Worm (Caenorhabditis elegans) whole organism, L3 larva: ENCODE data around the gene Y73B6BL.289.
A peak's percentile ranks its signal among the peaks of the same experiment; 100 is the strongest.
"Not testable (repeated sequence)": the region's sequence is repeated elsewhere in the genome, so short reads cannot be mapped to it uniquely, and the experiment has no call there.

Experiments
- R02D3.7 ChIP-seq: fragments of 150-350 bp; optimal IDR thresholded peaks from 2 replicates; lab custom pipeline; 2014; ENCODE audit warnings: missing biosample characterization, missing genetic modification characterization
- ZK546.5 ChIP-seq: sonication (generic microtip); optimal IDR thresholded peaks from 2 replicates; lab custom pipeline; 2017; ENCODE audit warnings: missing biosample characterization, missing genetic modification characterization
- aly-2 ChIP-seq: fragments of 150-350 bp; optimal IDR thresholded peaks from 2 replicates; lab custom pipeline; 2014; ENCODE audit warnings: missing biosample characterization, missing genetic modification characterization
- ama-1 ChIP-seq: fragments of 150-350 bp; optimal IDR thresholded peaks from 2 replicates; lab custom pipeline; 2018
- ceh-16 ChIP-seq: sonication (generic microtip); optimal IDR thresholded peaks from 2 replicates; lab custom pipeline; 2017; ENCODE audit warnings: missing biosample characterization, missing genetic modification characterization
- ceh-28 ChIP-seq: fragments of 150-350 bp; optimal IDR thresholded peaks from 2 replicates; lab custom pipeline; 2014; ENCODE audit warnings: missing biosample characterization, missing genetic modification reagents, missing genetic modification characterization
- ceh-82 ChIP-seq: fragments of 150-350 bp; optimal IDR thresholded peaks from 2 replicates; lab custom pipeline; 2014; ENCODE audit warnings: missing biosample characterization, missing genetic modification characterization
- ceh-9 ChIP-seq: sonication (generic microtip); optimal IDR thresholded peaks from 2 replicates; lab custom pipeline; 2018; ENCODE audit warnings: missing biosample characterization, missing genetic modification characterization
- daf-12 ChIP-seq: fragments of 150-350 bp; optimal IDR thresholded peaks from 2 replicates; lab custom pipeline; 2014; ENCODE audit warnings: missing biosample characterization, missing genetic modification reagents, missing genetic modification characterization
- egl-27 ChIP-seq: sonication (generic microtip); optimal IDR thresholded peaks from 4 replicates; lab custom pipeline; 2017; ENCODE audit warnings: missing biosample characterization, missing genetic modification reagents, missing genetic modification characterization
- egl-5 ChIP-seq: fragments of 150-350 bp; optimal IDR thresholded peaks from 2 replicates; lab custom pipeline; 2017; ENCODE audit warnings: missing biosample characterization, missing genetic modification reagents, missing genetic modification characterization, inconsistent platforms
- elt-1 ChIP-seq: fragments of 150-350 bp; optimal IDR thresholded peaks from 2 replicates; lab custom pipeline; 2014; ENCODE audit warnings: missing biosample characterization, missing genetic modification characterization
- elt-2 ChIP-seq: sonication (generic microtip); optimal IDR thresholded peaks from 2 replicates; lab custom pipeline; 2016; ENCODE audit warnings: missing genetic modification reagents, mild to moderate bottlenecking, missing genetic modification characterization, missing compliant biosample characterization
- elt-3 ChIP-seq, 3 experiments: fragments of 150-350 bp in 1 of 3; sonication (generic microtip) in 2 of 3; optimal IDR thresholded peaks; 2 replicates in 2 of 3; 4 replicates in 1 of 3; lab custom pipeline; 2014 to 2017; ENCODE audit warnings: missing biosample characterization in 3 of 3, missing genetic modification characterization in 3 of 3
- eor-1 ChIP-seq, 2 experiments: fragments of 150-350 bp; optimal IDR thresholded peaks; 2 replicates each; lab custom pipeline; 2014 to 2018; ENCODE audit warnings: missing biosample characterization in 2 of 2, missing genetic modification characterization in 2 of 2
- fkh-10 ChIP-seq: sonication (generic microtip); optimal IDR thresholded peaks from 2 replicates; lab custom pipeline; 2017; ENCODE audit warnings: missing biosample characterization, missing genetic modification reagents, missing genetic modification characterization
- fkh-2 ChIP-seq: fragments of 150-350 bp; optimal IDR thresholded peaks from 2 replicates; lab custom pipeline; 2014; ENCODE audit warnings: missing biosample characterization, missing genetic modification reagents, missing genetic modification characterization
- fos-1 ChIP-seq: fragments of 150-350 bp; optimal IDR thresholded peaks from 2 replicates; lab custom pipeline; 2014; ENCODE audit warnings: missing biosample characterization, missing genetic modification characterization
- hmg-11 ChIP-seq: sonication (generic microtip); optimal IDR thresholded peaks from 2 replicates; lab custom pipeline; 2016; ENCODE audit warnings: missing genetic modification characterization, missing compliant biosample characterization
- jun-1 ChIP-seq: fragments of 150-350 bp; optimal IDR thresholded peaks from 2 replicates; lab custom pipeline; 2014; ENCODE audit warnings: missing biosample characterization, missing genetic modification reagents, missing genetic modification characterization
- lin-15B ChIP-seq: fragments of 150-350 bp; optimal IDR thresholded peaks from 2 replicates; lab custom pipeline; 2014; ENCODE audit warnings: missing biosample characterization, missing genetic modification characterization
- lin-39 ChIP-seq: fragments of 150-350 bp; optimal IDR thresholded peaks from 2 replicates; lab custom pipeline; 2018; ENCODE audit warnings: missing biosample characterization, missing genetic modification reagents, missing genetic modification characterization
- lsy-12 ChIP-seq: sonication (generic microtip); optimal IDR thresholded peaks from 2 replicates; lab custom pipeline; 2016; ENCODE audit warnings: mild to moderate bottlenecking, missing genetic modification characterization, missing compliant biosample characterization
- mdl-1 ChIP-seq: fragments of 150-350 bp; optimal IDR thresholded peaks from 2 replicates; lab custom pipeline; 2014; ENCODE audit warnings: missing biosample characterization, missing genetic modification characterization
- mml-1 ChIP-seq: fragments of 150-350 bp; sonication (generic microtip); optimal IDR thresholded peaks from 3 replicates; lab custom pipeline; 2014; ENCODE audit warnings: missing biosample characterization, missing genetic modification characterization
- nfya-1 ChIP-seq: sonication (generic microtip); optimal IDR thresholded peaks from 2 replicates; lab custom pipeline; 2017; ENCODE audit warnings: missing genetic modification characterization, mild to moderate bottlenecking, missing compliant biosample characterization, antibody characterized with exemption, moderate library complexity; ENCODE audit not compliant: insufficient read depth
- nhr-11 ChIP-seq: fragments of 150-350 bp; optimal IDR thresholded peaks from 2 replicates; lab custom pipeline; 2014; ENCODE audit warnings: missing biosample characterization, missing genetic modification characterization
- nhr-12 ChIP-seq: fragments of 150-350 bp; optimal IDR thresholded peaks from 2 replicates; lab custom pipeline; 2014; ENCODE audit warnings: missing biosample characterization, missing genetic modification characterization
- nhr-23 ChIP-seq: fragments of 150-350 bp; optimal IDR thresholded peaks from 2 replicates; lab custom pipeline; 2014; ENCODE audit warnings: missing biosample characterization, missing genetic modification reagents, missing genetic modification characterization
- nhr-237 ChIP-seq: fragments of 150-350 bp; optimal IDR thresholded peaks from 2 replicates; lab custom pipeline; 2014; ENCODE audit warnings: missing biosample characterization, missing genetic modification characterization
- nhr-25 ChIP-seq: sonication (generic microtip); optimal IDR thresholded peaks from 2 replicates; lab custom pipeline; 2017; ENCODE audit warnings: missing biosample characterization, missing genetic modification characterization
- nhr-28 ChIP-seq: fragments of 150-350 bp; optimal IDR thresholded peaks from 2 replicates; lab custom pipeline; 2014; ENCODE audit warnings: missing biosample characterization, missing genetic modification characterization
- nhr-43 ChIP-seq: sonication (generic microtip); optimal IDR thresholded peaks from 2 replicates; lab custom pipeline; 2016; ENCODE audit warnings: mild to moderate bottlenecking, missing genetic modification characterization, missing compliant biosample characterization; ENCODE audit not compliant: poor library complexity, severe bottlenecking
- nhr-67 ChIP-seq: fragments of 150-350 bp; optimal IDR thresholded peaks from 2 replicates; lab custom pipeline; 2014; ENCODE audit warnings: missing biosample characterization, missing genetic modification characterization
- nhr-76 ChIP-seq: fragments of 150-350 bp; sonication (generic microtip); optimal IDR thresholded peaks from 5 replicates; lab custom pipeline; 2014; ENCODE audit warnings: missing biosample characterization, missing genetic modification characterization
- nhr-77 ChIP-seq: fragments of 150-350 bp; optimal IDR thresholded peaks from 2 replicates; lab custom pipeline; 2014; ENCODE audit warnings: missing biosample characterization, missing genetic modification characterization
- pha-4 ChIP-seq: fragments of 150-350 bp; optimal IDR thresholded peaks from 2 replicates; lab custom pipeline; 2014; ENCODE audit warnings: missing biosample characterization, missing genetic modification reagents, missing genetic modification characterization
- pqm-1 ChIP-seq: fragments of 150-350 bp; optimal IDR thresholded peaks from 2 replicates; lab custom pipeline; 2017; ENCODE audit warnings: missing biosample characterization, missing genetic modification characterization, inconsistent platforms
- sea-2 ChIP-seq: fragments of 150-350 bp; sonication (generic microtip); optimal IDR thresholded peaks from 4 replicates; lab custom pipeline; 2014; ENCODE audit warnings: missing biosample characterization, missing genetic modification reagents, missing genetic modification characterization
- skn-1 ChIP-seq: fragments of 150-350 bp; optimal IDR thresholded peaks from 2 replicates; lab custom pipeline; 2014; ENCODE audit warnings: missing biosample characterization, missing genetic modification characterization
- snpc-4 ChIP-seq: fragments of 150-350 bp; optimal IDR thresholded peaks from 2 replicates; lab custom pipeline; 2014; ENCODE audit warnings: missing biosample characterization, missing genetic modification characterization
- tbx-2 ChIP-seq: sonication (generic microtip); optimal IDR thresholded peaks from 2 replicates; lab custom pipeline; 2016; ENCODE audit warnings: mild to moderate bottlenecking, missing genetic modification characterization, missing compliant biosample characterization
- unc-39 ChIP-seq: sonication (generic microtip); optimal IDR thresholded peaks from 4 replicates; lab custom pipeline; 2017; ENCODE audit warnings: missing biosample characterization, missing genetic modification characterization
- unc-62 ChIP-seq: fragments of 150-350 bp; sonication (generic microtip); optimal IDR thresholded peaks from 4 replicates; lab custom pipeline; 2014; ENCODE audit warnings: missing biosample characterization, missing genetic modification reagents, missing genetic modification characterization
- zag-1 ChIP-seq: fragments of 150-350 bp; optimal IDR thresholded peaks from 2 replicates; lab custom pipeline; 2014; ENCODE audit warnings: missing biosample characterization, missing genetic modification characterization
- ztf-11 ChIP-seq: fragments of 150-350 bp; optimal IDR thresholded peaks from 2 replicates; lab custom pipeline; 2014; ENCODE audit warnings: missing biosample characterization, missing genetic modification characterization
- ztf-4 ChIP-seq: fragments of 150-350 bp; optimal IDR thresholded peaks from 2 replicates; lab custom pipeline; 2014; ENCODE audit warnings: missing biosample characterization, missing genetic modification characterization

Y73B6BL.289 gene

ce11 chrIV:6307439-6307838, 39.9 kb upstream of the Y73B6BL.289 start, which contains the start of gene csp-2:
TSS of gene csp-2 (plus strand) at chrIV:6307739.
- TF ChIP-seq lin-39 (tag; lab: Kevin White, UChicago) (no peak), nhr-28 (no peak), skn-1 (tag; lab: Kevin White, UChicago) (no peak), ama-1 (lab: Kevin White, UChicago) (no peak), zag-1 (no peak), pqm-1 (tag; lab: Kevin White, UChicago) (no peak)

ce11 chrIV:6317357-6317756, 30.0 kb upstream of the Y73B6BL.289 start, which contains the start of gene Y73B6BL.12:
TSS of gene Y73B6BL.12 (minus strand) at chrIV:6317457.
- TF ChIP-seq zag-1; nhr-28; daf-12 (tag; lab: Kevin White, UChicago): not testable (repeated sequence)
- TF ChIP-seq, all 47 proteins: peak for 0; not testable (repeated sequence) for 47

ce11 chrIV:6321667-6322066, 25.6 kb upstream of the Y73B6BL.289 start, which contains the start of gene Y73B6BL.29:
TSS of gene Y73B6BL.29 (plus strand) at chrIV:6321929.
- TF ChIP-seq ZK546.5 (tag; lab: Kevin White, UChicago) (peak; percentile 63), ceh-9 (tag; lab: Kevin White, UChicago) (no peak), ztf-4 (tag; lab: Kevin White, UChicago) (no peak), daf-12 (tag; lab: Kevin White, UChicago) (no peak), lsy-12 (tag; lab: Kevin White, UChicago) (peak; percentile 84), hmg-11 (tag; lab: Kevin White, UChicago) (peak; percentile 51), aly-2 (tag; lab: Kevin White, UChicago) (no peak), lin-15B (peak; percentile 87), nhr-25 (peak; percentile 72), elt-1 (tag; lab: Kevin White, UChicago) (no peak), fos-1 (tag; lab: Kevin White, UChicago) (no peak), jun-1 (tag; lab: Kevin White, UChicago) (peak; percentile 66), nhr-28 (no peak), egl-27 (tag; lab: Kevin White, UChicago) (no peak), zag-1 (no peak), lin-39 (tag; lab: Kevin White, UChicago) (no peak), nhr-237 (tag; lab: Kevin White, UChicago) (no peak), elt-3 (tag; optimal IDR thresholded peaks at IDR 0.05; lab: Kevin White, UChicago) (no peak), nhr-77 (tag; lab: Kevin White, UChicago) (no peak), unc-39 (tag; lab: Kevin White, UChicago) (no peak), R02D3.7 (peak; percentile 88), nhr-76 (no peak), mml-1 (tag; lab: Kevin White, UChicago) (no peak), nhr-11 (tag; lab: Kevin White, UChicago) (no peak), unc-62 (GFP tag; lab: Kevin White, UChicago) (no peak), nhr-67 (no peak), eor-1 (tag; optimal IDR thresholded peaks at IDR 0.05; lab: Kevin White, UChicago) (peak in 1 of 2 experiments; percentile 55), nfya-1 (tag; lab: Kevin White, UChicago) (peak; percentile 89), nhr-12 (no peak), ceh-28 (tag; lab: Kevin White, UChicago) (peak; percentile 67), nhr-43 (tag; lab: Kevin White, UChicago) (peak; percentile 95), skn-1 (tag; lab: Kevin White, UChicago) (peak; percentile 85), snpc-4 (tag; lab: Kevin White, UChicago) (peak; percentile 90), tbx-2 (peak; percentile 81), pha-4 (tag; lab: Kevin White, UChicago) (peak; percentile 93), sea-2 (GFP tag; lab: Kevin White, UChicago) (no peak), mdl-1 (tag; lab: Kevin White, UChicago) (peak; percentile 12), pqm-1 (tag; lab: Kevin White, UChicago) (peak; percentile 15), elt-2 (peak; percentile 56), fkh-10 (GFP tag; lab: Kevin White, UChicago) (peak; percentile 87), ztf-11 (tag; lab: Kevin White, UChicago) (no peak), nhr-23 (peak; percentile 95), ceh-82 (peak; percentile 32), ama-1 (lab: Kevin White, UChicago) (no peak), fkh-2 (tag; lab: Kevin White, UChicago) (no peak), ceh-16 (tag; lab: Kevin White, UChicago) (no peak), egl-5 (tag; lab: Kevin White, UChicago) (peak; percentile 21)
